Worm (Caenorhabditis elegans): Measurements from ENCODE around the gene R10F2.4.

R10F2.4 gene

ce11 chrIII:2875946-2876345 is 47.0 kb downstream of the R10F2.4 start (continued):
- peak; percentile 84 for TF ChIP-seq snu-23 (GFP tag; optimal IDR thresholded peaks at IDR 0.05)
- TF ChIP-seq alr-1 (tag; optimal IDR thresholded peaks at IDR 0.05; ENCODE audit: borderline replicate concordance): no peak
- TF ChIP-seq C16A3.4 (tag; optimal IDR thresholded peaks at IDR 0.05): peak; percentile 43
- no peak for TF ChIP-seq ceh-88 (GFP tag; IDR thresholded peaks at IDR 0.05)
- TF ChIP-seq tbx-2 (tag; optimal IDR thresholded peaks at IDR 0.05): peak; percentile 72
- no peak for TF ChIP-seq unc-98 (GFP tag; IDR thresholded peaks at IDR 0.05)
- peak; percentile 62 for TF ChIP-seq hpl-2 (GFP tag; optimal IDR thresholded peaks at IDR 0.05)
- peak; percentile 55 to 70 for TF ChIP-seq efl-1 (optimal IDR thresholded peaks at IDR 0.05)
- peak; percentile 23 to 64 for TF ChIP-seq efl-1 (GFP tag; optimal IDR thresholded peaks at IDR 0.05 in 1 of 2)
- TF ChIP-seq rnt-1 (tag; optimal IDR thresholded peaks at IDR 0.05): peak; percentile 50
- peak; percentile 80 for TF ChIP-seq grh-1 (GFP tag; IDR thresholded peaks at IDR 0.05)
- no peak for TF ChIP-seq hlh-17 (GFP tag; optimal IDR thresholded peaks at IDR 0.05; ENCODE audit: borderline replicate concordance)
- TF ChIP-seq sup-37 (GFP tag; optimal IDR thresholded peaks at IDR 0.05): no peak
- TF ChIP-seq lin-15B (tag; optimal IDR thresholded peaks at IDR 0.05): no peak
- TF ChIP-seq lin-35 (GFP tag; optimal IDR thresholded peaks at IDR 0.05): peak; percentile 39 to 79

DNA sequence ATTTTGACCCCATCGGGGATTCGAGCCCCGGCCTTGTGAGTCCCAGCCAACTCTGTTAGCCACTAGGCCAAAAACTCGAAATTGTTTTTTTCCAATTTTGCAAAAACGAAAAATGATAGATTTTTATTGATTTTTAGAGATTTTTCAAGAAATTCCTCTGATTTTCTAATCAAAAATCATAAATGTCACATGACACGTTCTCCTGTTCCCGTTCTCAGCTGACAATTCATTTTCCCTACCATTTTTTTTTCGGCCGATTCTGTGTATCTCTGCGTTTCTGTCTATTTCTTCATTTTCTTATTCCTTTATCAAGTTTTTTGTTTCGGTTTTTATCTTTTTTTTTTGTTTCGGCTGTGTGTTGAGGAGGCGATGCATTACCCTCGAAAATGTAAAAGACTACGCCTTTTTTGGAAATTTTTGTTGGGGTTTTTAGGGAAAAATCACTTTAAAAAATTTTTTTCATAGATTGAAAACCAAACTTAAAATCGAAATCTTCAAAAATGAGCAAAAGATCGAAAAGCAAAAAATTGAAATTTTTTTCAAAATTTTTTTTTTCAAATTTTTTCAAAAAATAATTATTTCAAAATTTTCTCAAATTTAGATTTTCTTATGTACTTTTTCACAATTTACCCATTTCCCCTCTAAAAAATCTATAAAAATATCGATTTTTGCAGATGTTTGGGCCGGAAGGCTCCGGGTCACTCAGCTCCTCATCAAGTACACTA is 48.6 kb downstream of the R10F2.4 start, which contains the start of gene klf-1:
Gene klf-1 (plus strand): TSS at position 675 of the 725 bp plus-strand sequence.
- TF ChIP-seq nhr-11 (tag; optimal IDR thresholded peaks at IDR 0.05): no peak
- no peak for TF ChIP-seq nhr-77 (tag; optimal IDR thresholded peaks at IDR 0.05)
- TF ChIP-seq hlh-17 (GFP tag; optimal IDR thresholded peaks at IDR 0.05; ENCODE audit: borderline replicate concordance): no peak
- TF ChIP-seq lsy-2 (tag; optimal IDR thresholded peaks at IDR 0.05): peak in 1 of 2 experiments; percentile 15
- TF ChIP-seq fkh-4 (tag; optimal IDR thresholded peaks at IDR 0.05; ENCODE audit: borderline replicate concordance): no peak
- no peak for TF ChIP-seq C34B4.2 (tag; optimal IDR thresholded peaks at IDR 0.05)
- TF ChIP-seq nhr-19 (GFP tag; conservative IDR thresholded peaks at IDR 0.05): no peak
- TF ChIP-seq blmp-1 (tag; optimal IDR thresholded peaks at IDR 0.05): peak; percentile 63
- TF ChIP-seq elt-2 (tag; optimal IDR thresholded peaks at IDR 0.05): peak; percentile 30
- no peak for TF ChIP-seq nhr-47 (tag; optimal IDR thresholded peaks at IDR 0.05)
- no peak for TF ChIP-seq lin-39 (tag; optimal IDR thresholded peaks at IDR 0.05)
- peak; percentile 78 for TF ChIP-seq nhr-85 (tag)
- no peak for TF ChIP-seq efl-1 (optimal IDR thresholded peaks at IDR 0.05)
- TF ChIP-seq efl-1 (GFP tag; optimal IDR thresholded peaks at IDR 0.05 in 1 of 2): peak in 1 of 2 experiments; percentile 60
- peak in 1 of 2 experiments; percentile 16 for TF ChIP-seq mdl-1 (tag; optimal IDR thresholded peaks at IDR 0.05)
- TF ChIP-seq skn-1 (tag; optimal IDR thresholded peaks at IDR 0.05): no peak
- no peak for TF ChIP-seq vab-15 (tag; optimal IDR thresholded peaks at IDR 0.05)
- no peak for TF ChIP-seq sptf-1 (tag; optimal IDR thresholded peaks at IDR 0.05)
- TF ChIP-seq jun-1 (tag; optimal IDR thresholded peaks at IDR 0.05): no peak
- TF ChIP-seq elt-3 (tag; optimal IDR thresholded peaks at IDR 0.05): peak in 1 of 6 experiments; percentile 3
- TF ChIP-seq unc-30 (tag; optimal IDR thresholded peaks at IDR 0.05): no peak
- TF ChIP-seq lin-35 (GFP tag; optimal IDR thresholded peaks at IDR 0.05): peak in 1 of 2 experiments; percentile 6
- TF ChIP-seq lin-14 (GFP tag; optimal IDR thresholded peaks at IDR 0.05): peak; percentile 36

ce11 chrIII:2873116-2873644 is 49.7 kb downstream of the R10F2.4 start:
- TF ChIP-seq vab-15 (tag; optimal IDR thresholded peaks at IDR 0.05): no peak
- TF ChIP-seq efl-1 (optimal IDR thresholded peaks at IDR 0.05): no peak
- peak in 1 of 2 experiments; percentile 59 for TF ChIP-seq efl-1 (GFP tag; optimal IDR thresholded peaks at IDR 0.05 in 1 of 2)
- no peak for TF ChIP-seq ztf-4 (tag; optimal IDR thresholded peaks at IDR 0.05)
- no peak for TF ChIP-seq dpl-1 (GFP tag; optimal IDR thresholded peaks at IDR 0.05)
- TF ChIP-seq blmp-1 (tag; optimal IDR thresholded peaks at IDR 0.05): peak; percentile 26
- no peak for TF ChIP-seq nhr-84 (tag; optimal IDR thresholded peaks at IDR 0.05)
- no peak for TF ChIP-seq nhr-20 (tag; optimal IDR thresholded peaks at IDR 0.05)
- TF ChIP-seq lin-13 (GFP tag; optimal IDR thresholded peaks at IDR 0.05): no peak
- TF ChIP-seq nhr-85 (tag): peak; percentile 70

Data from whole organism, L1 larva.